Fruit fly (Drosophila melanogaster): Measurements from ENCODE around the gene Cadps.

Cadps gene

dm6 chr4:1230564-1230964, at the start of gene Cadps, which contains the start of gene Dyrk3:
TSS of gene Cadps (plus strand) at chr4:1230837.
TSS of gene Dyrk3 (minus strand) at chr4:1230713.
- TF ChIP-seq h (optimal IDR thresholded peaks at IDR 0.05): no peak
- no peak for TF ChIP-seq Sin3A (optimal IDR thresholded peaks at IDR 0.05)
- TF ChIP-seq psq (optimal IDR thresholded peaks at IDR 0.05): no peak
- no peak for TF ChIP-seq ttk (optimal IDR thresholded peaks at IDR 0.05)
- no peak for TF ChIP-seq insv (optimal IDR thresholded peaks at IDR 0.05)
- no peak for TF ChIP-seq Myc (optimal IDR thresholded peaks at IDR 0.05)

DNA sequence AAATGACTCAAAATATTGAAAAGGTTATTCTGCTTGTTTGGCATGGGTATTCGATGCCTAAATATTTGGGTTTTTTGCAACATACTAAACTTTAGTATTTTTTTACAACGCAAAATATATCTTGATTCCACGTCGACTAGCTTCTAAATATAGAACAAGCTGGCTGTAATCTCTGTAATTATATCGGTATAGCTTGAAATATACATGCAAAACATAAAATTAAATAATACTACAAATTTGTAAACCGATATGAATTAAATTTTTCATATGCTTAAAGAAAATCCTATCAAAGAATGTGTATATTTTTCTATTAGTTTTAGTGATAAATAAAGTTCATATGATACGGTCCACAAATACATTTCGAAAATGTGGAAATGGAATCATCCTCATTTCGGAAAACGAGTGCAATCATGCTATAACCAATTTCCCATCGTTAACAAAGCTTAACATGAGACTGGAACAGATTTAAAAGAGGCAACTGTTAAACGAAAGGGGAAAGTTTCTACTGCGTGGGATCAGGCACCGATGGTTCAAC, 49.0 kb upstream of the Cadps start, which contains the start of gene pho:
pho (minus strand) TSS at position 38 of the 535 bp plus-strand sequence.
- TF ChIP-seq h (optimal IDR thresholded peaks at IDR 0.05) (no peak), ttk (optimal IDR thresholded peaks at IDR 0.05) (no peak), Myc (optimal IDR thresholded peaks at IDR 0.05) (no peak), insv (optimal IDR thresholded peaks at IDR 0.05) (no peak), Sin3A (optimal IDR thresholded peaks at IDR 0.05) (no peak), psq (optimal IDR thresholded peaks at IDR 0.05) (no peak)

DNA sequence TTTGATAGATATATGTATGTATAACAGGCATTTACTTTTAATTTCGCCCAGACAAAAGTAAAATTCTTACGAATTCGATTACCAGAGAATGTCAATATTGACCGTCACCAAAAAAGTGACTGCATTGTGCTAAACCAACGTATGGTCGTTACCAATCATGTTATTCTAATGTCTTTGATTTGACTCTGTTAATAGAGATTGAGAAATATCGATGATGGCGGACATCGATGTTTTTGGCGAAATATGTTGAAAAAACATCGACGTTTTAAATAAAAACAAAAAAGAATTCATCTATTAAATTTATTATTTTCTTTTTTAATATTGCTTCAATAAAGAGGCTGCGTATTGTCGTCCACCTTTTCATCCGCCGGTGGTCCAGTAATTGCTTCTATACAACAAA, 47.8 kb upstream of the Cadps start:
- TF ChIP-seq Sin3A (optimal IDR thresholded peaks at IDR 0.05): no peak
- no peak for TF ChIP-seq ttk (optimal IDR thresholded peaks at IDR 0.05)
- no peak for TF ChIP-seq psq (optimal IDR thresholded peaks at IDR 0.05)
- no peak for TF ChIP-seq insv (optimal IDR thresholded peaks at IDR 0.05)
- no peak for TF ChIP-seq h (optimal IDR thresholded peaks at IDR 0.05)
- no peak for TF ChIP-seq Myc (optimal IDR thresholded peaks at IDR 0.05)

- TF ChIP-seq Myc (optimal IDR thresholded peaks at IDR 0.05) (no peak), insv (optimal IDR thresholded peaks at IDR 0.05) (no peak), h (optimal IDR thresholded peaks at IDR 0.05) (no peak), ttk (optimal IDR thresholded peaks at IDR 0.05) (no peak), psq (optimal IDR thresholded peaks at IDR 0.05) (no peak), Sin3A (optimal IDR thresholded peaks at IDR 0.05) (no peak)
Measured at dm6 chr4:1185468-1185867, 45.2 kb upstream of the Cadps start, which contains the start of gene CG33521. TSS of gene CG33521 (plus strand) at chr4:1185768.

DNA sequence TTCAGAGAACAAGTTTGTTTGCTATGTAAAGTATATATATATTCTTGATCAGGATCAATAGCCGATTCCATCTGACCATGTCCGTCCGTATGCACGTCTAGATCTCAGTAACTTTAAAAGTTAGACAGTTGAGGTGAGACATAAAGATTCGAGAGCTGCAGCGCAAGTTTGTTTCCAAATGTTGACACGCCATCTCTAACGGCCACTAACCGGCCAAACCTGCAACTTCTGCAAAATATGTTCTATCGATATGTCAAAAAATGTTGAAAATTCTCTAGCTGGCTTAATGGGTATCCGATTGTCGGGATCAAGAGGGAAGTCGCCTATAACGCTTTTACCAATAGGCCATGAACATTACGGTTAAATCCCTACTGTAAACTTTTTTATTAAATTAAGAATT, 43.8 kb upstream of the Cadps start:
- TF ChIP-seq Sin3A (optimal IDR thresholded peaks at IDR 0.05) (no peak), psq (optimal IDR thresholded peaks at IDR 0.05) (no peak), ttk (optimal IDR thresholded peaks at IDR 0.05) (no peak), Myc (optimal IDR thresholded peaks at IDR 0.05) (no peak), insv (optimal IDR thresholded peaks at IDR 0.05) (no peak)

dm6 chr4:1191630-1192029, 39.0 kb upstream of the Cadps start:
- TF ChIP-seq Myc (optimal IDR thresholded peaks at IDR 0.05) (no peak), ttk (optimal IDR thresholded peaks at IDR 0.05) (no peak), insv (optimal IDR thresholded peaks at IDR 0.05) (no peak), Sin3A (optimal IDR thresholded peaks at IDR 0.05) (no peak), psq (optimal IDR thresholded peaks at IDR 0.05) (no peak), h (optimal IDR thresholded peaks at IDR 0.05) (no peak)

- TF ChIP-seq psq (optimal IDR thresholded peaks at IDR 0.05) (no peak), Myc (optimal IDR thresholded peaks at IDR 0.05) (no peak), ttk (optimal IDR thresholded peaks at IDR 0.05) (no peak), h (optimal IDR thresholded peaks at IDR 0.05) (no peak), Sin3A (optimal IDR thresholded peaks at IDR 0.05) (no peak), insv (optimal IDR thresholded peaks at IDR 0.05) (no peak)
Measured at dm6 chr4:1196653-1197161, 33.9 kb upstream of the Cadps start, which contains the start of gene PIP4K. TSS of gene PIP4K (minus strand) at chr4:1196848.

- TF ChIP-seq h (optimal IDR thresholded peaks at IDR 0.05) (no peak), ttk (optimal IDR thresholded peaks at IDR 0.05) (no peak), psq (optimal IDR thresholded peaks at IDR 0.05) (no peak), insv (optimal IDR thresholded peaks at IDR 0.05) (no peak), Sin3A (optimal IDR thresholded peaks at IDR 0.05) (no peak), Myc (optimal IDR thresholded peaks at IDR 0.05) (no peak)
Measured at dm6 chr4:1198599-1198998, 32.0 kb upstream of the Cadps start, which contains the start of gene Mitf. TSS of gene Mitf (plus strand) at chr4:1198852.

dm6 chr4:1199178-1199577, 31.5 kb upstream of the Cadps start:
- TF ChIP-seq insv (optimal IDR thresholded peaks at IDR 0.05) (no peak), h (optimal IDR thresholded peaks at IDR 0.05) (no peak), ttk (optimal IDR thresholded peaks at IDR 0.05) (no peak), Myc (optimal IDR thresholded peaks at IDR 0.05) (no peak), Sin3A (optimal IDR thresholded peaks at IDR 0.05) (no peak), psq (optimal IDR thresholded peaks at IDR 0.05) (no peak)

- no peak for TF ChIP-seq insv (optimal IDR thresholded peaks at IDR 0.05)
- no peak for TF ChIP-seq Myc (optimal IDR thresholded peaks at IDR 0.05)
- no peak for TF ChIP-seq Sin3A (optimal IDR thresholded peaks at IDR 0.05)
- TF ChIP-seq h (optimal IDR thresholded peaks at IDR 0.05): no peak
- TF ChIP-seq psq (optimal IDR thresholded peaks at IDR 0.05): no peak
- TF ChIP-seq ttk (optimal IDR thresholded peaks at IDR 0.05): no peak
Measured at dm6 chr4:1218723-1219398, 11.8 kb upstream of the Cadps start.

dm6 chr4:1224232-1224631, 6.4 kb upstream of the Cadps start:
- TF ChIP-seq Myc (optimal IDR thresholded peaks at IDR 0.05) (no peak), h (optimal IDR thresholded peaks at IDR 0.05) (no peak), ttk (optimal IDR thresholded peaks at IDR 0.05) (no peak), psq (optimal IDR thresholded peaks at IDR 0.05) (no peak), Sin3A (optimal IDR thresholded peaks at IDR 0.05) (no peak), insv (optimal IDR thresholded peaks at IDR 0.05) (no peak)

dm6 chr4:1225185-1225584, 5.5 kb upstream of the Cadps start:
- TF ChIP-seq psq (optimal IDR thresholded peaks at IDR 0.05) (no peak), Myc (optimal IDR thresholded peaks at IDR 0.05) (no peak), h (optimal IDR thresholded peaks at IDR 0.05) (no peak), insv (optimal IDR thresholded peaks at IDR 0.05) (no peak), Sin3A (optimal IDR thresholded peaks at IDR 0.05) (no peak), ttk (optimal IDR thresholded peaks at IDR 0.05) (no peak)

Measured in Kc167 (cell line).